Worm (Caenorhabditis elegans) whole organism, midembryonic: ENCODE measurements around the gene Y49E10.30.
A peak's percentile ranks its signal among the peaks of the same experiment; 100 is the strongest.

Experiments
- T22C8.4 ChIP-seq: fragments of 200-800 bp; sonication (Bioruptor generic); IDR thresholded peaks from 2 replicates; pipeline ENCODE4 v1.3.6; 2022; ENCODE audit warnings: missing genetic modification characterization, missing compliant biosample characterization
- cog-1 ChIP-seq: sonication (generic microtip); optimal IDR thresholded peaks from 2 replicates; lab custom pipeline; 2016; ENCODE audit warnings: missing genetic modification characterization, missing compliant biosample characterization
- flt-1 ChIP-seq: fragments of 200-800 bp; sonication (Bioruptor generic); IDR thresholded peaks from 2 replicates; pipeline ENCODE4 v1.3.6; 2022; ENCODE audit warnings: missing genetic modification characterization, missing compliant biosample characterization
- klf-2 ChIP-seq: fragments of 200-800 bp; sonication (Bioruptor generic); conservative IDR thresholded peaks from 2 replicates; pipeline ENCODE4 v1.3.6; 2022; ENCODE audit warnings: missing genetic modification reagents, missing genetic modification characterization, missing compliant biosample characterization
- ref-1 ChIP-seq: fragments of 200-800 bp; sonication (Bioruptor generic); conservative IDR thresholded peaks from 2 replicates; pipeline ENCODE4 v1.3.6; 2022; ENCODE audit warnings: missing genetic modification reagents, missing genetic modification characterization, missing compliant biosample characterization
- ztf-23 ChIP-seq: fragments of 200-800 bp; sonication (Bioruptor generic); IDR thresholded peaks from 2 replicates; pipeline ENCODE4 v1.3.6; 2022; ENCODE audit warnings: missing genetic modification reagents, missing genetic modification characterization, missing compliant biosample characterization

DNA sequence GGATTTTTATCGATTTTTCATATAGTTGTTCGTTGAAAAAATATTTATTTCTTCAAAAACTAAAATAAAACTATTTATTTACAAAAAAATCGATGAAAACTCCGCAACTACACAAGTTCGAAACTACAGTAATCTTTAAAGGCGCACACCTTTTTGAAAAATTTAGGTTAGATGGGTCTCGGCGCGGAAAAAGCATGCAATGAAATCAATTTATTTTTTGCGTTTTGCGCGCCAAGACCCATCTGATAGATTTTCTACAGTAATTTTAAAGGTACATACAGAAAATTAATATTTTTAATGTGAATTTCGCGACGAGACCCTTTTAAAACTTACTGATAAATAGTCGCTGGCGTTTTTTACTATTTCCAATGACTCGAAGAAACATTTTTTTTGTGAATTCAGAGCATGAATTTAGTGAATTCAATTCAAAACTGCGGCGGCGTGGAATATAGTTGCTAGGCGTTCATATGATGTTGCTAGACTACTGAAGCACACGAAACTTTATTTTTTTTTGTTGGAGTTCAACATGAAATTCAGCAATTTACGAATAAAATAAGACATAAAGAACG is 19.6 kb upstream of the Y49E10.30 start, which contains the start of gene Y75B8A.33:
- TF ChIP-seq flt-1 (GFP tag; lab: Robert Waterston, UW) (peak; percentile 66; the same call in 1 of the 2 replicates), ztf-23 (GFP tag; lab: Robert Waterston, UW) (no peak), cog-1 (tag; lab: Kevin White, UChicago) (no peak), klf-2 (no peak), T22C8.4 (GFP tag; lab: Robert Waterston, UW) (no peak), ref-1 (GFP tag; lab: Robert Waterston, UW) (no peak)
